Worm (Caenorhabditis elegans) whole organism, late embryonic: ENCODE measurements around the gene F31F7.2.

ENCODE experiments used
- ceh-22 ChIP-seq: sonication (generic microtip); optimal IDR thresholded peaks from 2 replicates; lab custom pipeline; 2017; ENCODE audit warnings: missing biosample characterization, missing genetic modification characterization
- madf-2 ChIP-seq: sonication (generic microtip); optimal IDR thresholded peaks from 2 replicates; lab custom pipeline; 2017; ENCODE audit warnings: missing genetic modification characterization, missing compliant biosample characterization
- pax-1 ChIP-seq: fragments of 150-350 bp; optimal IDR thresholded peaks from 2 replicates; lab custom pipeline; 2014; ENCODE audit warnings: missing biosample characterization, missing genetic modification characterization
- rnt-1 ChIP-seq: sonication (generic microtip); optimal IDR thresholded peaks from 2 replicates; lab custom pipeline; 2016; ENCODE audit warnings: missing genetic modification characterization, missing compliant biosample characterization

- TF ChIP-seq pax-1 (tag; lab: Kevin White, UChicago): no peak
- TF ChIP-seq ceh-22: no peak
- TF ChIP-seq madf-2 (tag; lab: Kevin White, UChicago): no peak
- TF ChIP-seq rnt-1 (tag; lab: Kevin White, UChicago): no peak
These were observed 1.7 kb upstream of the F31F7.2 start for ce11 chrV:6268961-6269360.
